Fruit fly (Drosophila melanogaster) ovary, adult (tissue): ENCODE results near the gene CG9837.

ENCODE experiments used
- CG17801 ChIP-seq: fragments of 200-800 bp; optimal IDR thresholded peaks from 2 replicates; lab custom pipeline; 2019; ENCODE audit warnings: missing biosample characterization, mild to moderate bottlenecking, missing genetic modification characterization, moderate library complexity; ENCODE audit not compliant: partially characterized antibody

Gene CG9837

dm6 chr3R:8813164-8813629, at the start of gene CG9837:
Gene CG9837, minus strand, starts transcription at chr3R:8813579.
- TF ChIP-seq CG17801 (GFP tag; lab: Kevin White, UChicago), result no peak

DNA sequence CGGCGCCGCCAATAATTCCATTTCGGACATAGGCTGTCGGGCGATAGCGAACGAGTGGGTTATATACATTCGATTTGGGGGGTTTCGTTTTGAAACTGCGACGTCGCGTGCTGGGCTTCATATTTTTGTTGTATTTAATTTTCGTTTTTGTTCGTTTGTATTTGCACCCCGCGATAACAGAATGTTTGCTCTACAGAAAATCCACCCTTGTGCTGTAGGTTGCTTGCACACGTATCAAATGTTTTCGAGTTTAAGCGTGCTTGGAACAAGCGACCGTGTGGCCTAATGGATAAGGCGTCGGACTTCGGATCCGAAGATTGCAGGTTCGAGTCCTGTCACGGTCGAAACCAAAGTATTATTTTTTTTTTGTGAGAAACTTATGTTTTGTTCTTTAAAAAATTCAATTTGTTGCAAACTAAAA, 49.3 kb upstream of the CG9837 start:
- TF ChIP-seq CG17801 (GFP tag; lab: Kevin White, UChicago), result no peak

DNA sequence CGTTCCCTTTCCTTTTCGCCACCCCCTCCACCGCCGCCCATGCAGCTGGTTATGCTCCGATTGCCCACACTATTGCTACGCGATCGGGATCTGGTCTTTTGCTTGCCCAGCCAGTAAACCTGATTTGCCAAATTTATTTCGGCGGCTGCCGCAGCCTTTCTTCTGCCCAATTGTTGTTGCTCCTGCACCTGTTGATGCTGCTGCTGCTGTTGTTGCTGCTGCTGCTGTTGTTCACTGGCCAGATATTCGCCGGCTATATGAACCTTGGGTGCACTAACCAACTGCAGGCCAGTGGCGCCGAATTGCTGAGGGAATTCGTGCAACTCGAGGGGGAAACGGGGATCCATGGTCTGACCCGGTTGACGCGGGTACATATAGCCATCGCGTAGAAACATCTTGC, 48.8 kb upstream of the CG9837 start:
- TF ChIP-seq CG17801 (GFP tag; lab: Kevin White, UChicago), result no peak

dm6 chr3R:8861671-8862070, 48.3 kb upstream of the CG9837 start:
- no peak for TF ChIP-seq CG17801 (GFP tag; lab: Kevin White, UChicago)

dm6 chr3R:8860126-8861059, 47.0 kb upstream of the CG9837 start:
- TF ChIP-seq CG17801 (GFP tag; lab: Kevin White, UChicago), result no peak

DNA sequence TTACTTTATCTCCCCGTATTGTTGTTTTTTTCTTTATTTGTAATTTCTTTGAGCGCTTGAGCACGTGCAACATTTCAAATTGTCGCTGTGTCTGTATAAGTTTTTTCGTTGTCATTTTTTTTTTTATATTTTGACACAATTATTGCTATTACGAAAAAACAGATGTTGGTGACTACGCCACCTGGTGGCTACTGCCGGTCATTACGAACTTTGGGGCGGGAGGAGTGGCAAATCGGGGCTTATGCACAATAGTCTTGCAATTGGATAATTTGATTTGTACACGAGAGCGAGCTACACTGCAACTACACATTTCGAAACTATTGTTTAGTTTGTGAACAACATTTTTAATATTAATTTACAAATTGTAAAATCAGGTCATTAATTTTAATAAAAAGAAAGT, 45.9 kb upstream of the CG9837 start:
- TF ChIP-seq CG17801 (GFP tag; lab: Kevin White, UChicago), result no peak

DNA sequence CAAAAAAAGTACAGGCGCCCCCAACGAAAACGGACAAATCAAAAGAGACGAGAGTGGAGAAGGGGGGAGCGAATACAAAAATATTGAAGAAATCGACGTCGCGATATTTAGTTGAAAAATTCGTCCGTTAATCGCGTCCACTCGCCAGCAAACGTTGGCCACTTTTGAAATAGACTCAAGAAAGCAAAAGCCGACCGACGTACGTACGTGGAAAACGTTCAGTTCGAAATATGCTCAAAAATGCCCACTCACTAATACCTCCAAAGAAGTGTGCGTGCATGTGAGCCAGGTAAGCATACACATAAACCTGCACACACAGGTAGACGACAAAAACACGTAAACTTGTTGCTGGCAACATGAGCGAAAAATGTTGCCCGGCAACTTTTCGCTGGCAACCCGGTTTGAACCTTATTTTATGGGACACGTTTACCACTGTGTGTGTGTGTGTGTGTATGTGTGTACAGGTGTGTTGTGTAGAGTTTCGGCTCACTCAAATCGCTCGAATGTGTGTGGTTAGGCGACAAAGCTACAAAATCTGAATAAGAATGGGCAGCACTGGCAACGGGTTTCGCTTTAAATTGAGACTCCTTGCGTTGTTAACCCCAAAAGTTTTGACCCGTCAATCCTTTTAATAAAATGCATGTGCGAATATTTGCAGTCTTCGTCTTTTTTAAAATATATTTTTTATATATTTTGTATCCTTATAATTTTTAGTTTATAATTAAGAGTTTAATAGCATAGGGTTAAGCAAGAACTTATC, 44.3 kb upstream of the CG9837 start:
- TF ChIP-seq CG17801 (GFP tag; lab: Kevin White, UChicago), result no peak

dm6 chr3R:8856242-8856641, 42.9 kb upstream of the CG9837 start:
- no peak for TF ChIP-seq CG17801 (GFP tag; lab: Kevin White, UChicago)

- TF ChIP-seq CG17801 (GFP tag; lab: Kevin White, UChicago), result no peak
Measured at dm6 chr3R:8854619-8855206, 41.3 kb upstream of the CG9837 start.

DNA sequence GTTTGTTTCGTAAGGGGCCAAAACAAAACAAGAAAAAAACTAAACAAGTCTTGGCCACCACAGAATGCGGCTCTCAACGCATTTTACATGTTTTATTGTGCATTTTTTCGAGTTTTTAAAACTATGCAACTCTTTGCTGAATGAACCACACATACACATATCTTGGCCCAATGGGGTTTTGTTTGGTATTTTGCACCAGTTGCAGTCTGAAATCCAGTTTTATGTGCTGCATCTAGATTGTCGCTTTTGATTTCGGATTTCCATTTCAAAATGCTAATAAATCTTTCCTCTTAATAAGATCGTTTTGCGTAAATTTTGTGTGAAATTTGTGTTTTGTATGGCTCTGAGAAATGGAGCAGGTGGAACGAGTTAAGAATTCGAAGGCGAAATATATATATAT, 40.3 kb upstream of the CG9837 start:
- TF ChIP-seq CG17801 (GFP tag; lab: Kevin White, UChicago), result no peak

- no peak for TF ChIP-seq CG17801 (GFP tag; lab: Kevin White, UChicago)
Measured at dm6 chr3R:8853197-8853596, 39.8 kb upstream of the CG9837 start.

- no peak for TF ChIP-seq CG17801 (GFP tag; lab: Kevin White, UChicago)
Measured at dm6 chr3R:8850616-8851015, 37.2 kb upstream of the CG9837 start.

DNA sequence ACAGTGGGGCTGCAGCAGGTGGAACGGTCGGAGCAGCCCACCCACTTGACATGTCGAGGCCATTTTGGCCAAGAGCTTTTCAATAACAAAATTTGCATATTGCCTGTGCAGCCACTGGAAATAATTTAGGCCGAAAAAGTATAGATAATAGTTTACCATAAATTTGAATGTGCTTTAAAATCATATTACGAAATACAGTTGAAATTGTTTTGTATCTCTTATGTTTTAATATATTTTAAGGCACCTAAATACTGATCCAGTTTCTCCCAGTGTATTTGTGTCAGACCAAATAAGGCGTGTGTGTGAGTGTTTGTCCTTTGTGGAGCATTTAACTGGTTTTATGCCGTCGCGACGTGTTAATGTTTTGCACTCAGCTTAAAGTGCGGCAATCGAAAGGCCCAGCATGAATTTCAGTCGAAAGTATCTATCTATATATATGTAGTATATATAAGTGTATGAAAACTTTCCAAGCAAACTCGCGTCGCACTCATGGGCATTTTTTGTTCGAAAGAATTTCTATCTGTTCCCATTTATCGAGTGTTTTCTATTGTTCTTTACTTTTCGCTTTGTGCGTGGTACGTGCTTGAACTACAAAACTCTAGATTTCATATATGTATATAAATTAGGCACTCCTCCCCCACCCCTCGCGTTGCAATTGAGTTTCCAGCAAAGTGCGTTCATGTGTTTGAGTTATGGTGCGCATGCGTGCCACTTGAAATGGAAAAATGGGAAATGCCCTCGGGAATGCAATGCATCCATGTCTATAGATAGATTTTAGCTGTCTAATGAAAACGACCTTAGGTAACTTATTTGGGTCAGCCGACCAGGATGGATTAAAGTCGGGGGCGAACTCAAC, 36.2 kb upstream of the CG9837 start:
- no peak for TF ChIP-seq CG17801 (GFP tag; lab: Kevin White, UChicago)

- TF ChIP-seq CG17801 (GFP tag; lab: Kevin White, UChicago), result no peak
Measured at dm6 chr3R:8848190-8848589, 34.8 kb upstream of the CG9837 start.
